Fruit fly (Drosophila melanogaster) whole organism, embryonic: ENCODE measurements around the gene CG8944.
A peak's percentile ranks its signal among the peaks of the same experiment; 100 is the strongest.

Experiments
- B-H2 ChIP-seq: fragments of 200-800 bp; sonication (Bioruptor generic); optimal IDR thresholded peaks from 2 replicates; lab custom pipeline; 2018; ENCODE audit warnings: missing biosample characterization, mild to moderate bottlenecking, missing genetic modification characterization
- BEAF-32 ChIP-seq: fragments of 200-800 bp; sonication (Bioruptor generic); optimal IDR thresholded peaks from 3 replicates; lab custom pipeline; 2017; ENCODE audit warnings: missing biosample characterization, missing genetic modification characterization, mild to moderate bottlenecking, moderate library complexity, missing genetic modification reagents
- Bgb ChIP-seq: fragments of 200-800 bp; sonication (Bioruptor generic); IDR thresholded peaks from 2 replicates; pipeline ENCODE4 v1.3.6; 2022; ENCODE audit warnings: missing biosample characterization, missing genetic modification characterization; ENCODE audit not compliant: partially characterized antibody
- CG10147 ChIP-seq: fragments of 200-800 bp; sonication (Bioruptor generic); optimal IDR thresholded peaks from 2 replicates; lab custom pipeline; 2019; ENCODE audit warnings: missing biosample characterization, mild to moderate bottlenecking, missing genetic modification characterization, moderate library complexity
- CG10267 ChIP-seq: fragments of 200-800 bp; sonication (Bioruptor generic); optimal IDR thresholded peaks from 2 replicates; lab custom pipeline; 2018; ENCODE audit warnings: missing biosample characterization, mild to moderate bottlenecking, missing genetic modification characterization, moderate library complexity
- CG13287 ChIP-seq: fragments of 200-800 bp; sonication (Bioruptor generic); IDR thresholded peaks from 2 replicates; pipeline ENCODE4 v1.3.6; 2022; ENCODE audit warnings: missing biosample characterization, missing genetic modification characterization; ENCODE audit not compliant: partially characterized antibody
- CG15601 ChIP-seq: fragments of 200-800 bp; sonication (Bioruptor generic); optimal IDR thresholded peaks from 3 replicates; lab custom pipeline; 2019; ENCODE audit warnings: missing biosample characterization, mild to moderate bottlenecking, missing genetic modification characterization, moderate library complexity
- CG17186 ChIP-seq: fragments of 200-800 bp; sonication (Bioruptor generic); optimal IDR thresholded peaks from 3 replicates; lab custom pipeline; 2017; ENCODE audit warnings: missing biosample characterization, missing genetic modification reagents, missing genetic modification characterization
- CG17361 ChIP-seq: fragments of 200-800 bp; sonication (Bioruptor generic); IDR thresholded peaks from 3 replicates; pipeline ENCODE4 v1.3.6; 2022; ENCODE audit warnings: missing biosample characterization, missing genetic modification characterization
- CG17829 ChIP-seq: fragments of 200-800 bp; optimal IDR thresholded peaks from 2 replicates; lab custom pipeline; 2019; ENCODE audit warnings: missing biosample characterization, mild to moderate bottlenecking, missing genetic modification characterization, moderate library complexity
- CG2116 ChIP-seq: fragments of 200-800 bp; sonication (Bioruptor generic); optimal IDR thresholded peaks from 3 replicates; lab custom pipeline; 2018; ENCODE audit warnings: missing biosample characterization, mild to moderate bottlenecking, missing genetic modification characterization
- CG2120 ChIP-seq: fragments of 200-800 bp; sonication (Bioruptor generic); optimal IDR thresholded peaks from 3 replicates; lab custom pipeline; 2016; ENCODE audit warnings: missing biosample characterization, missing genetic modification characterization
- CG2712 ChIP-seq: fragments of 200-800 bp; optimal IDR thresholded peaks from 3 replicates; lab custom pipeline; 2019; ENCODE audit warnings: missing biosample characterization, mild to moderate bottlenecking, missing genetic modification characterization, moderate library complexity
- CG30020 ChIP-seq: fragments of 200-800 bp; optimal IDR thresholded peaks from 2 replicates; lab custom pipeline; 2019; ENCODE audit warnings: missing biosample characterization, mild to moderate bottlenecking, missing genetic modification characterization, moderate library complexity
- CG33213 ChIP-seq: fragments of 200-800 bp; sonication (Bioruptor generic); optimal IDR thresholded peaks from 3 replicates; lab custom pipeline; 2016; ENCODE audit warnings: missing biosample characterization, missing genetic modification characterization
- CG34376 ChIP-seq: fragments of 200-800 bp; sonication (Bioruptor generic); optimal IDR thresholded peaks from 2 replicates; lab custom pipeline; 2018; ENCODE audit warnings: missing biosample characterization, mild to moderate bottlenecking, missing genetic modification characterization
- CG3838 ChIP-seq: fragments of 200-800 bp; sonication (Bioruptor generic); optimal IDR thresholded peaks from 3 replicates; lab custom pipeline; 2016; ENCODE audit warnings: missing biosample characterization, missing genetic modification characterization
- CG3995 ChIP-seq: fragments of 200-800 bp; sonication (Bioruptor generic); optimal IDR thresholded peaks from 3 replicates; lab custom pipeline; 2016; ENCODE audit warnings: missing biosample characterization, missing genetic modification characterization
- CG4360 ChIP-seq: fragments of 200-800 bp; sonication (Bioruptor generic); IDR thresholded peaks from 2 replicates; pipeline ENCODE4 v1.3.6; 2022; ENCODE audit warnings: missing biosample characterization, missing genetic modification characterization
- CG4404 ChIP-seq: fragments of 200-800 bp; sonication (Bioruptor generic); IDR thresholded peaks from 2 replicates; pipeline ENCODE4 v1.3.6; 2022; ENCODE audit warnings: missing biosample characterization, missing genetic modification characterization
- CG6272 ChIP-seq: fragments of 200-800 bp; sonication (Bioruptor generic); IDR thresholded peaks from 2 replicates; pipeline ENCODE4 v1.3.6; 2022; ENCODE audit warnings: missing biosample characterization, missing genetic modification characterization
- CG8359 ChIP-seq: fragments of 200-800 bp; sonication (Bioruptor generic); optimal IDR thresholded peaks from 2 replicates; lab custom pipeline; 2017; ENCODE audit warnings: missing biosample characterization, mild to moderate bottlenecking, missing genetic modification characterization, borderline replicate concordance
- CG9727 ChIP-seq: fragments of 200-800 bp; sonication (Bioruptor generic); optimal IDR thresholded peaks from 3 replicates; lab custom pipeline; 2017; ENCODE audit warnings: missing biosample characterization, mild to moderate bottlenecking, missing genetic modification characterization
- CG9797 ChIP-seq: fragments of 200-800 bp; sonication (Bioruptor generic); optimal IDR thresholded peaks from 3 replicates; lab custom pipeline; 2018; ENCODE audit warnings: missing biosample characterization, mild to moderate bottlenecking, missing genetic modification characterization
- CHES-1-like ChIP-seq: fragments of 200-800 bp; sonication (Bioruptor generic); optimal IDR thresholded peaks from 2 replicates; lab custom pipeline; 2016; ENCODE audit warnings: missing biosample characterization, missing genetic modification characterization
- Dp ChIP-seq: fragments of 200-800 bp; sonication (Bioruptor generic); optimal IDR thresholded peaks from 2 replicates; lab custom pipeline; 2018; ENCODE audit warnings: missing biosample characterization, mild to moderate bottlenecking, missing genetic modification characterization, moderate library complexity
- E2f2 ChIP-seq: fragments of 200-800 bp; sonication (Bioruptor generic); IDR thresholded peaks from 2 replicates; pipeline ENCODE4 v1.3.6; 2022; ENCODE audit warnings: missing biosample characterization, missing genetic modification characterization
- Ets97D ChIP-seq: fragments of 200-800 bp; sonication (Bioruptor generic); optimal IDR thresholded peaks from 3 replicates; lab custom pipeline; 2016; ENCODE audit warnings: missing biosample characterization, missing genetic modification characterization
- HLH54F ChIP-seq: fragments of 200-800 bp; sonication (Bioruptor generic); optimal IDR thresholded peaks from 3 replicates; lab custom pipeline; 2016; ENCODE audit warnings: missing biosample characterization, missing genetic modification characterization
- Max ChIP-seq: fragments of 200-800 bp; sonication (Bioruptor generic); optimal IDR thresholded peaks from 2 replicates; lab custom pipeline; 2016; ENCODE audit warnings: missing biosample characterization, mild to moderate bottlenecking, missing genetic modification characterization
- Meics ChIP-seq: fragments of 200-800 bp; sonication (Bioruptor generic); optimal IDR thresholded peaks from 2 replicates; lab custom pipeline; 2017; ENCODE audit warnings: missing biosample characterization, mild to moderate bottlenecking, missing genetic modification characterization
- NfI ChIP-seq: fragments of 200-800 bp; sonication (Bioruptor generic); optimal IDR thresholded peaks from 3 replicates; lab custom pipeline; 2018; ENCODE audit warnings: missing biosample characterization, mild to moderate bottlenecking, missing genetic modification characterization, moderate library complexity
- Scr ChIP-seq: fragments of 200-800 bp; sonication (Bioruptor generic); IDR thresholded peaks from 2 replicates; pipeline ENCODE4 v1.3.6; 2022; ENCODE audit warnings: missing biosample characterization, missing genetic modification characterization; ENCODE audit not compliant: partially characterized antibody
- Sin3A ChIP-seq: fragments of >200 bp; optimal IDR thresholded peaks from 2 replicates; lab custom pipeline; 2018
- YL-1 ChIP-seq: fragments of 200-800 bp; sonication (Bioruptor generic); optimal IDR thresholded peaks from 3 replicates; lab custom pipeline; 2017; ENCODE audit warnings: missing biosample characterization, mild to moderate bottlenecking, missing genetic modification characterization
- ara ChIP-seq: fragments of 200-800 bp; sonication (Bioruptor generic); IDR thresholded peaks from 2 replicates; pipeline ENCODE4 v1.3.6; 2022; ENCODE audit warnings: missing biosample characterization, missing genetic modification characterization
- cato ChIP-seq: fragments of 200-800 bp; sonication (Bioruptor generic); optimal IDR thresholded peaks from 2 replicates; lab custom pipeline; 2016; ENCODE audit warnings: missing biosample characterization, missing genetic modification characterization, borderline replicate concordance
- dpn ChIP-seq, 2 experiments: fragments of 200-800 bp; sonication (Bioruptor generic); optimal IDR thresholded peaks; 3 replicates each; lab custom pipeline; 2016; ENCODE audit warnings: missing biosample characterization in 2 of 2, missing genetic modification characterization in 2 of 2
- gfzf ChIP-seq: fragments of 200-800 bp; sonication (Bioruptor generic); optimal IDR thresholded peaks from 2 replicates; lab custom pipeline; 2016; ENCODE audit warnings: missing biosample characterization, mild to moderate bottlenecking, missing genetic modification characterization, moderate library complexity
- gro ChIP-seq: fragments of 200-800 bp; sonication (Bioruptor generic); optimal IDR thresholded peaks from 2 replicates; lab custom pipeline; 2016; ENCODE audit warnings: missing biosample characterization, missing genetic modification characterization
- knrl ChIP-seq: fragments of 200-800 bp; sonication (Bioruptor generic); IDR thresholded peaks from 3 replicates; pipeline ENCODE4 v1.3.6; 2022; ENCODE audit warnings: missing biosample characterization, missing genetic modification characterization; ENCODE audit not compliant: partially characterized antibody
- nau ChIP-seq: fragments of 200-800 bp; sonication (Bioruptor generic); optimal IDR thresholded peaks from 3 replicates; lab custom pipeline; 2017; ENCODE audit warnings: missing biosample characterization, mild to moderate bottlenecking, missing genetic modification characterization, missing genetic modification reagents
- nom ChIP-seq: fragments of 200-800 bp; sonication (Bioruptor generic); optimal IDR thresholded peaks from 2 replicates; lab custom pipeline; 2017; ENCODE audit warnings: missing biosample characterization, missing genetic modification characterization, mild to moderate bottlenecking, moderate library complexity, missing genetic modification reagents
- pita ChIP-seq: fragments of 200-800 bp; sonication (Bioruptor generic); optimal IDR thresholded peaks from 2 replicates; lab custom pipeline; 2017; ENCODE audit warnings: missing biosample characterization, mild to moderate bottlenecking, missing genetic modification characterization
- shn ChIP-seq: fragments of 200-800 bp; sonication (Bioruptor generic); optimal IDR thresholded peaks from 3 replicates; lab custom pipeline; 2016; ENCODE audit warnings: missing biosample characterization, missing genetic modification characterization
- sima ChIP-seq: fragments of 200-800 bp; sonication (Bioruptor generic); optimal IDR thresholded peaks from 2 replicates; lab custom pipeline; 2016; ENCODE audit warnings: missing biosample characterization, missing genetic modification characterization
- sna ChIP-seq: fragments of 200-800 bp; sonication (Bioruptor generic); IDR thresholded peaks from 2 replicates; pipeline ENCODE4 v1.3.6; 2022; ENCODE audit warnings: missing biosample characterization, missing genetic modification characterization; ENCODE audit not compliant: partially characterized antibody
- ssp ChIP-seq: fragments of 200-800 bp; sonication (Bioruptor generic); IDR thresholded peaks from 2 replicates; pipeline ENCODE4 v1.3.6; 2022; ENCODE audit warnings: missing biosample characterization, missing genetic modification characterization
- trem ChIP-seq: fragments of 200-800 bp; optimal IDR thresholded peaks from 3 replicates; lab custom pipeline; 2019; ENCODE audit warnings: missing biosample characterization, mild to moderate bottlenecking, missing genetic modification characterization, moderate library complexity
- zen ChIP-seq: fragments of 200-800 bp; sonication (Bioruptor generic); optimal IDR thresholded peaks from 3 replicates; lab custom pipeline; 2018; ENCODE audit warnings: missing biosample characterization, mild to moderate bottlenecking, missing genetic modification characterization, moderate library complexity

CG8944 gene

DNA sequence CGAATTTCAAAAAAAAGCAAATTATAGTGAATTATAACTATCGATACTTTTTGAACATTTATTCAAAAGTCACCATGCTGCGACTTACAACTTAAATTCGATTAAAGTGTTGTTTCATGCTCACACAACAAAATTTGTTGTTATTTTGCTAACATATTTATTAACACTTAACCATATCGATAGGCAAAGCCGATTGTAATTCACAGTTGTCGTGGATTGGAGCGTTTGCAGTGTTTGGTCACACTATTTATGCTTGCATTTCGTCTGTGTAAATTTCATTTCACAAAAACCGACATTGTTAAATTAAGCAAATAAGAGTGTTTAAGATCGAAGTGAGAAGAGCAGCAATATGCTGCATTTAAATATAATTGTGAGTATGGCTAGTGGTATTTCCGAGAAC lies 33.6 kb downstream of the CG8944 start, which contains the start of gene HUWE1 (continued):
- TF ChIP-seq CG9727 (no peak), CG3838 (GFP tag; lab: Kevin White, UChicago) (no peak), CG17186 (GFP tag; lab: Kevin White, UChicago) (peak; percentile 56), CHES-1-like (GFP tag; lab: Kevin White, UChicago) (peak; percentile 43), E2f2 (GFP tag; lab: Robert Waterston, UW) (peak; percentile 72), CG4360 (GFP tag; lab: Robert Waterston, UW) (peak; percentile 45; the same call in 1 of the 2 replicates), nau (GFP tag; lab: Kevin White, UChicago) (no peak), sna (GFP tag; lab: Robert Waterston, UW) (peak; percentile 44), CG2712 (tag; lab: Kevin White, UChicago) (peak; percentile 75), pita (GFP tag; lab: Kevin White, UChicago) (no peak), YL-1 (GFP tag; lab: Kevin White, UChicago) (peak; percentile 17), knrl (GFP tag; lab: Robert Waterston, UW) (peak; percentile 82), CG33213 (GFP tag; lab: Kevin White, UChicago) (peak; percentile 48), Meics (GFP tag; lab: Kevin White, UChicago) (no peak), CG4404 (GFP tag; lab: Robert Waterston, UW) (no peak), CG15601 (tag; lab: Kevin White, UChicago) (peak; percentile 69), B-H2 (GFP tag; lab: Kevin White, UChicago) (no peak), CG6272 (no peak), Scr (GFP tag; lab: Robert Waterston, UW) (peak; percentile 83), HLH54F (GFP tag; lab: Kevin White, UChicago) (peak; percentile 34), dpn (GFP tag; optimal IDR thresholded peaks at IDR 0.05; lab: Kevin White, UChicago) (peak in 1 of 2 experiments; percentile 4), trem (tag; lab: Kevin White, UChicago) (peak; percentile 57), CG17829 (tag; lab: Kevin White, UChicago) (peak; percentile 45), gro (peak; percentile 28), NfI (GFP tag; lab: Kevin White, UChicago) (peak; percentile 11), CG10267 (tag; lab: Kevin White, UChicago) (peak; percentile 94), CG13287 (GFP tag; lab: Robert Waterston, UW) (peak; percentile 89), CG2120 (GFP tag; lab: Kevin White, UChicago) (peak; percentile 63), CG8359 (no peak), nom (GFP tag; lab: Kevin White, UChicago) (peak; percentile 32), ara (no peak), Ets97D (peak; percentile 63), zen (peak; percentile 31)
- TF ChIP-seq, all 482 proteins: peak for 107

DNA sequence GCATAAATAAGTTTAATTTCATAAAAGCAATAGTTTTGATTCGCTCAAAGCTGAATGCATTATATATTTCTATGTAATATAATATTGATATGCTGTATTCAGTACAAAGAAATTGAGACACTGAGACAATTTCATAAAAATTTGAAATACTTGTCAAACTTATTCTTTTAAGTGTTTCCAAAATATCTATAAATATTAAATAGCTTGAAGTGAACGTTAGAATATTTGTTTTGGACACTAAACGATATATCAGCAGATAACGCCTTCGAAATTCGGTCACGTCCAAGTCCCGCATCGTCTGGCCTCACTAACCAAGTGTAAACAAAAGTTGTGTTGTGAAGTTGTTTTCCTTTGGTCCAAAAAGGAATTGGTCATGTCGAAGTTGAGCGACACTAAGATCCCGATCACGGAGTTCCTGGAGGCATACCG lies 35.3 kb downstream of the CG8944 start:
- TF ChIP-seq CG9797 (GFP tag; lab: Kevin White, UChicago) = peak; percentile 42
- TF ChIP-seq sima (GFP tag; lab: Kevin White, UChicago) = no peak
- no peak for TF ChIP-seq ssp (GFP tag; lab: Robert Waterston, UW)
- TF ChIP-seq Bgb (GFP tag; lab: Robert Waterston, UW) = no peak
- no peak for TF ChIP-seq CG34376 (GFP tag; lab: Kevin White, UChicago)
- TF ChIP-seq CG10267 (tag; lab: Kevin White, UChicago) = peak; percentile 7
- no peak for TF ChIP-seq shn
- TF ChIP-seq CG3995 = peak; percentile 85
- TF ChIP-seq gfzf (GFP tag; lab: Kevin White, UChicago) = peak; percentile 61
- TF ChIP-seq CG10147 (GFP tag; lab: Kevin White, UChicago) = no peak
- TF ChIP-seq Sin3A (lab: Kevin White, UChicago) = peak; percentile 21
- TF ChIP-seq CG30020 (tag; lab: Kevin White, UChicago) = peak; percentile 20
- peak; percentile 7 for TF ChIP-seq CG15601 (tag; lab: Kevin White, UChicago)
- TF ChIP-seq CG17361 (GFP tag; lab: Robert Waterston, UW) = peak; percentile 23; the same call in 1 of the 3 replicates
- peak; percentile 18 for TF ChIP-seq CG2116
- TF ChIP-seq cato (GFP tag; lab: Kevin White, UChicago) = no peak
- peak; percentile 3 for TF ChIP-seq Dp (GFP tag; lab: Kevin White, UChicago)
- peak; percentile 4 for TF ChIP-seq Max (GFP tag; lab: Kevin White, UChicago)
- peak; percentile 72 for TF ChIP-seq BEAF-32 (GFP tag; lab: Kevin White, UChicago)
